Fruit fly (Drosophila melanogaster): ENCODE measurements around the gene CG14424.

DNA sequence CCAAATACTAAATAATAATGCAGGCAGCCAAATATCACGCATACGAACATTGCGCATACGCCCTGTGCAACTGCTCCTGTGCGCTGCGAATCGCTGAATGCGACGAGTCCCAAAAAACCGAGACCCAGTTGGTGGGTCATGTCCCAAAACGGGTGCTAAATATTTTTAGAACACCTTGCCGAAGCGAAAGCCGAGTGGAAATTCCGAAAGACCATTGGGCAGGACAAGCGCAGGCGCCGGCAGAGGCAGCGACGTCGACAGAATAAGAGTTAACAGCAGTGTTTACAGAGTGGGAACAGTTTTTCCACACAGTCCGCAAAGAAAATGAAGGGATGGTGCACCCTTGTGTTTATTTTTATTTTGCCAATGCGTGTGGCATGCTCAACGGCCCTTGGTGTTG is 38.8 kb downstream of the CG14424 start:
- TF ChIP-seq insv (optimal IDR thresholded peaks at IDR 0.05) (no peak), psq (optimal IDR thresholded peaks at IDR 0.05) (no peak), Sin3A (optimal IDR thresholded peaks at IDR 0.05) (no peak)
